Fruit fly (Drosophila melanogaster) whole organism, prepupa: ENCODE results near the gene mTerf3.

ENCODE experiments used
- CG10669 ChIP-seq: fragments of 200-800 bp; sonication (Bioruptor generic); optimal IDR thresholded peaks from 3 replicates; lab custom pipeline; 2018; ENCODE audit warnings: missing biosample characterization, mild to moderate bottlenecking, missing genetic modification characterization, moderate library complexity
- CG4318 ChIP-seq: fragments of 200-800 bp; sonication (Bioruptor generic); optimal IDR thresholded peaks from 3 replicates; lab custom pipeline; 2017; ENCODE audit warnings: missing biosample characterization, mild to moderate bottlenecking, missing genetic modification characterization
- CG6163 ChIP-seq: fragments of 200-800 bp; sonication (Bioruptor generic); IDR thresholded peaks from 3 replicates; pipeline ENCODE4 v1.3.6; 2022; ENCODE audit warnings: missing biosample characterization, missing genetic modification characterization
- CG6854 ChIP-seq: fragments of 200-800 bp; sonication (Bioruptor generic); optimal IDR thresholded peaks from 2 replicates; lab custom pipeline; 2017; ENCODE audit warnings: missing biosample characterization, mild to moderate bottlenecking, missing genetic modification characterization
- Ets21C ChIP-seq: fragments of 200-800 bp; sonication (Bioruptor generic); optimal IDR thresholded peaks from 3 replicates; lab custom pipeline; 2016; ENCODE audit warnings: missing biosample characterization, missing genetic modification characterization
- Smox ChIP-seq: fragments of 200-800 bp; sonication (Bioruptor generic); optimal IDR thresholded peaks from 3 replicates; lab custom pipeline; 2016; ENCODE audit warnings: missing biosample characterization, missing genetic modification characterization
- pdm3 ChIP-seq: fragments of 200-800 bp; sonication (Bioruptor generic); optimal IDR thresholded peaks from 3 replicates; lab custom pipeline; 2016; ENCODE audit warnings: missing biosample characterization, missing genetic modification characterization

DNA sequence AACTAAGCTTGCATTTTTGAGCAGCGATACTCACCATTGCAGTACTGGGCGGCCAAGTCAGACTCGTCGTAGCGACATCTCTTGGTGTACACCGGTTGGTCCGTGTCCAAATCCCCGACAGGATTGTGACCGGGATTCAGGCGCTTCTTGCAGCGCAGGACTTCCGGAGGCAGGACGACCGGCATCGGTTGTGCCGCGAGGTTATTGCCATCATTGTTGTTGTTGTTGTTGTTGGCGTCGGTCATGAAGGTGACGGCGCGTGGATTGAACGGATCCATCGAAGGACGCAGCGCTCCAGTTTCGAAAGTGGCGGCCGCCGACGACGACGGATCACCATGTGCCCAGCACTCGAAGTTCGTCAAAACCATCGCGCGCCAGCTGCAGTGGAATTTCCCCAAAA, 48.0 kb downstream of the mTerf3 start:
- no peak for TF ChIP-seq CG6163 (GFP tag; lab: Robert Waterston, UW)
- TF ChIP-seq Ets21C = no peak
- TF ChIP-seq pdm3 (GFP tag; lab: Kevin White, UChicago) = no peak
- no peak for TF ChIP-seq CG4318 (GFP tag; lab: Kevin White, UChicago)
- TF ChIP-seq CG10669 (GFP tag; lab: Kevin White, UChicago) = no peak
- TF ChIP-seq CG6854 (GFP tag; lab: Kevin White, UChicago) = no peak
- no peak for TF ChIP-seq Smox (GFP tag; lab: Kevin White, UChicago)
